Fruit fly (Drosophila melanogaster): ENCODE measurements around the gene CG12725.

The CG12725 gene

dm6 chrX:13402763-13403162 is at the start of gene CG12725:
TSS of gene CG12725 (minus strand) at chrX:13402863.
- TF ChIP-seq tx (GFP tag; optimal IDR thresholded peaks at IDR 0.05) (no peak), Mad (GFP tag; optimal IDR thresholded peaks at IDR 0.05) (no peak), sim (GFP tag; IDR thresholded peaks at IDR 0.05) (no peak), HmgD (GFP tag; optimal IDR thresholded peaks at IDR 0.05) (no peak), pnt (GFP tag; optimal IDR thresholded peaks at IDR 0.05) (no peak), ewg (GFP tag; optimal IDR thresholded peaks at IDR 0.05) (no peak), Dbx (GFP tag; IDR thresholded peaks at IDR 0.05) (no peak), kah (GFP tag; optimal IDR thresholded peaks at IDR 0.05) (no peak), CG6689 (GFP tag; IDR thresholded peaks at IDR 0.05) (no peak), CG3995 (GFP tag; optimal IDR thresholded peaks at IDR 0.05) (no peak), bbx (GFP tag; IDR thresholded peaks at IDR 0.05; ENCODE audit: partially characterized antibody) (no peak)

- TF ChIP-seq CoRest (tag; optimal IDR thresholded peaks at IDR 0.05) (peak; percentile 51), wor (GFP tag; IDR thresholded peaks at IDR 0.05) (no peak), CG2678 (tag; optimal IDR thresholded peaks at IDR 0.05) (peak; percentile 56), CG2712 (tag; optimal IDR thresholded peaks at IDR 0.05) (peak; percentile 40), Xrp1 (GFP tag; IDR thresholded peaks at IDR 0.05) (0 out of 2 replicates have a peak, but pooled peaks have one; percentile 21), Hr3 (GFP tag; optimal IDR thresholded peaks at IDR 0.05) (peak; percentile 22), CG11504 (tag; optimal IDR thresholded peaks at IDR 0.05) (peak; percentile 49), Sox100B (GFP tag; optimal IDR thresholded peaks at IDR 0.05) (peak; percentile 42), Doc3 (GFP tag; IDR thresholded peaks at IDR 0.05; ENCODE audit: partially characterized antibody) (no peak), CG8924 (tag; optimal IDR thresholded peaks at IDR 0.05) (peak; percentile 14), D19B (GFP tag; optimal IDR thresholded peaks at IDR 0.05) (peak; percentile 27), br (optimal IDR thresholded peaks at IDR 0.05) (no peak), CG6689 (GFP tag; IDR thresholded peaks at IDR 0.05) (peak; percentile 27; the same call in 1 of the 2 replicates), row (GFP tag; IDR thresholded peaks at IDR 0.05) (0 out of 3 replicates have a peak, but pooled peaks have one; percentile 30), D (optimal IDR thresholded peaks at IDR 0.05) (no peak), D (GFP tag; optimal IDR thresholded peaks at IDR 0.05) (peak; percentile 27), Meics (GFP tag; optimal IDR thresholded peaks at IDR 0.05) (peak; percentile 28), YL-1 (GFP tag; optimal IDR thresholded peaks at IDR 0.05) (no peak), Oli (tag; optimal IDR thresholded peaks at IDR 0.05) (peak; percentile 48), grau (tag; optimal IDR thresholded peaks at IDR 0.05) (peak; percentile 35), CG17328 (GFP tag; IDR thresholded peaks at IDR 0.05) (no peak), CG31441 (GFP tag; IDR thresholded peaks at IDR 0.05) (peak; percentile 28; the same call in 1 of the 2 replicates), Ets65A (GFP tag) (no peak), CG7839 (tag; optimal IDR thresholded peaks at IDR 0.05) (peak; percentile 52), CG17361 (GFP tag; IDR thresholded peaks at IDR 0.05) (peak; percentile 56; the same call in 1 of the 3 replicates), CG13123 (GFP tag; optimal IDR thresholded peaks at IDR 0.05) (no peak), cwo (GFP tag; optimal IDR thresholded peaks at IDR 0.05) (peak; percentile 18), E2f2 (GFP tag; IDR thresholded peaks at IDR 0.05) (no peak), phol (tag; optimal IDR thresholded peaks at IDR 0.05) (peak; percentile 44), CG31365 (tag; optimal IDR thresholded peaks at IDR 0.05) (no peak), vnd (GFP tag; IDR thresholded peaks at IDR 0.05; ENCODE audit: partially characterized antibody) (no peak), CG18619 (GFP tag; optimal IDR thresholded peaks at IDR 0.05) (peak; percentile 7), Hr51 (GFP tag; optimal IDR thresholded peaks at IDR 0.05) (peak in 1 of 2 experiments; percentile 34), CG8765 (GFP tag; IDR thresholded peaks at IDR 0.05) (no peak), CG18262 (tag; optimal IDR thresholded peaks at IDR 0.05) (peak; percentile 59), esg (GFP tag; conservative IDR thresholded peaks at IDR 0.05) (0 out of 2 replicates have a peak, but pooled peaks have one; percentile 17), CG9437 (GFP tag; optimal IDR thresholded peaks at IDR 0.05) (peak; percentile 39), dmrt99B (tag; optimal IDR thresholded peaks at IDR 0.05) (peak; percentile 48), nmo (GFP tag; optimal IDR thresholded peaks at IDR 0.05) (peak; percentile 59), Ssrp (tag; optimal IDR thresholded peaks at IDR 0.05) (peak; percentile 29)
Observed at dm6 chrX:13450754-13451153, 48.1 kb upstream of the CG12725 start.
